Fruit fly (Drosophila melanogaster) whole organism, wandering third instar larva: ENCODE measurements around the gene CG15306.

ENCODE experiments used
- Abd-B ChIP-seq: fragments of >200 bp; optimal IDR thresholded peaks from 2 replicates; lab custom pipeline; 2017; ENCODE audit warnings: missing biosample characterization, missing genetic modification characterization
- CG32264 ChIP-seq: fragments of 200-800 bp; sonication (Bioruptor generic); optimal IDR thresholded peaks from 2 replicates; lab custom pipeline; 2016; ENCODE audit warnings: missing biosample characterization, missing genetic modification characterization
- CG9705 ChIP-seq: fragments of 200-800 bp; sonication (Bioruptor generic); optimal IDR thresholded peaks from 2 replicates; lab custom pipeline; 2018; ENCODE audit warnings: missing biosample characterization, mild to moderate bottlenecking, missing genetic modification characterization
- CrebA ChIP-seq: fragments of 200-800 bp; sonication (Bioruptor generic); optimal IDR thresholded peaks from 2 replicates; lab custom pipeline; 2016; ENCODE audit warnings: missing biosample characterization, mild to moderate bottlenecking, missing genetic modification characterization, borderline replicate concordance
- Dfd ChIP-seq: fragments of >200 bp; optimal IDR thresholded peaks from 2 replicates; lab custom pipeline; 2017; ENCODE audit warnings: missing biosample characterization, missing genetic modification characterization
- Dif ChIP-seq: fragments of 200-275, 200-300 bp; sonication (Bioruptor generic); optimal IDR thresholded peaks from 2 replicates; lab custom pipeline; 2018; ENCODE audit warnings: missing biosample characterization, missing genetic modification characterization; ENCODE audit not compliant: partially characterized antibody
- GATAd ChIP-seq: sonication (Bioruptor generic); optimal IDR thresholded peaks from 2 replicates; lab custom pipeline; 2016; ENCODE audit warnings: missing biosample characterization, missing genetic modification characterization
- Hnf4 ChIP-seq: fragments of 200-800 bp; sonication (Bioruptor generic); optimal IDR thresholded peaks from 2 replicates; lab custom pipeline; 2016; ENCODE audit warnings: missing biosample characterization, mild to moderate bottlenecking, missing genetic modification characterization
- Hr78 ChIP-seq: fragments of >200 bp; optimal IDR thresholded peaks from 2 replicates; lab custom pipeline; 2017; ENCODE audit warnings: missing biosample characterization, missing genetic modification characterization
- Hr83 ChIP-seq: fragments of 200-300 bp; sonication (Bioruptor generic); optimal IDR thresholded peaks from 2 replicates; lab custom pipeline; 2016; ENCODE audit warnings: missing biosample characterization, mild to moderate bottlenecking, missing genetic modification characterization, moderate library complexity; ENCODE audit not compliant: poor library complexity, severe bottlenecking
- Jra ChIP-seq: sonication (Bioruptor generic); optimal IDR thresholded peaks from 2 replicates; lab custom pipeline; 2016; ENCODE audit warnings: missing biosample characterization, missing genetic modification characterization
- OdsH ChIP-seq: fragments of 200-800 bp; sonication (Bioruptor generic); optimal IDR thresholded peaks from 2 replicates; lab custom pipeline; 2016; ENCODE audit warnings: missing biosample characterization, mild to moderate bottlenecking, missing genetic modification characterization
- Rel ChIP-seq, 2 experiments: fragments of 200-800 bp; sonication (Bioruptor generic) in 1 of 2; optimal IDR thresholded peaks; 2 replicates in 1 of 2; 3 replicates in 1 of 2; lab custom pipeline; 2016 to 2019; ENCODE audit warnings: mild to moderate bottlenecking in 2 of 2, missing biosample characterization in 2 of 2, missing genetic modification characterization in 2 of 2, moderate library complexity in 1 of 2
- Sp1 ChIP-seq: fragments of 200-800 bp; sonication (Bioruptor generic); optimal IDR thresholded peaks from 3 replicates; lab custom pipeline; 2019; ENCODE audit warnings: missing biosample characterization, mild to moderate bottlenecking, missing genetic modification characterization, moderate library complexity
- br ChIP-seq: fragments of 200-800 bp; sonication (Bioruptor generic); optimal IDR thresholded peaks from 2 replicates; lab custom pipeline; 2016; ENCODE audit warnings: missing biosample characterization, missing genetic modification characterization
- dl ChIP-seq, 2 experiments: fragments of 175-275, 200-275 bp in 1 of 2; fragments of 200-275 bp in 1 of 2; sonication (Bioruptor generic); optimal IDR thresholded peaks; lab custom pipeline; 2018; ENCODE audit warnings: mild to moderate bottlenecking in 2 of 2, missing biosample characterization in 2 of 2, missing genetic modification characterization in 2 of 2, moderate library complexity in 2 of 2; ENCODE audit not compliant: partially characterized antibody in 2 of 2, insufficient read depth in 1 of 2
- dmrt93B ChIP-seq: fragments of 200-800 bp; sonication (Bioruptor generic); optimal IDR thresholded peaks from 2 replicates; lab custom pipeline; 2018; ENCODE audit warnings: missing biosample characterization, mild to moderate bottlenecking, missing genetic modification characterization
- dsf ChIP-seq: sonication (Bioruptor generic); optimal IDR thresholded peaks from 2 replicates; lab custom pipeline; 2016; ENCODE audit warnings: missing biosample characterization, missing genetic modification characterization, borderline replicate concordance
- ey ChIP-seq: fragments of 200-800 bp; sonication (Bioruptor generic); optimal IDR thresholded peaks from 2 replicates; lab custom pipeline; 2016; ENCODE audit warnings: missing biosample characterization, missing genetic modification characterization
- foxo ChIP-seq, 2 experiments: fragments of 200-800 bp; sonication (Bioruptor generic); optimal IDR thresholded peaks; 2 replicates in 1 of 2; 3 replicates in 1 of 2; lab custom pipeline; 2016 to 2017; ENCODE audit warnings: missing biosample characterization in 2 of 2, missing genetic modification characterization in 2 of 2
- fru ChIP-seq: fragments of 200-800 bp; sonication (Bioruptor generic); optimal IDR thresholded peaks from 3 replicates; lab custom pipeline; 2016; ENCODE audit warnings: missing biosample characterization, mild to moderate bottlenecking, missing genetic modification characterization
- h ChIP-seq: fragments of 200-800 bp; sonication (Bioruptor generic); optimal IDR thresholded peaks from 3 replicates; lab custom pipeline; 2016; ENCODE audit warnings: missing biosample characterization, mild to moderate bottlenecking, missing genetic modification characterization
- jim ChIP-seq: fragments of 175-275, 200-325 bp; sonication (Bioruptor generic); optimal IDR thresholded peaks from 2 replicates; lab custom pipeline; 2016; ENCODE audit warnings: missing biosample characterization, mild to moderate bottlenecking, missing genetic modification characterization
- psq ChIP-seq: fragments of 200-800 bp; sonication (Bioruptor generic); optimal IDR thresholded peaks from 3 replicates; lab custom pipeline; 2017; ENCODE audit warnings: missing biosample characterization, mild to moderate bottlenecking, missing genetic modification characterization, moderate library complexity
- rgr ChIP-seq: fragments of 200-800 bp; sonication (Bioruptor generic); optimal IDR thresholded peaks from 3 replicates; lab custom pipeline; 2016; ENCODE audit warnings: missing biosample characterization, mild to moderate bottlenecking, missing genetic modification characterization
- sage ChIP-seq: fragments of 200-800 bp; sonication (Bioruptor generic); optimal IDR thresholded peaks from 2 replicates; lab custom pipeline; 2016; ENCODE audit warnings: missing biosample characterization, mild to moderate bottlenecking, missing genetic modification characterization
- sv ChIP-seq: fragments of 200-800 bp; sonication (Bioruptor generic); optimal IDR thresholded peaks from 3 replicates; lab custom pipeline; 2016; ENCODE audit warnings: missing biosample characterization, missing genetic modification characterization
- usp ChIP-seq: fragments of >200 bp; optimal IDR thresholded peaks from 2 replicates; lab custom pipeline; 2017; ENCODE audit warnings: missing biosample characterization, missing genetic modification characterization
- woc ChIP-seq: sonication (Bioruptor generic); optimal IDR thresholded peaks from 2 replicates; lab custom pipeline; 2016; ENCODE audit warnings: missing biosample characterization, mild to moderate bottlenecking, missing genetic modification characterization

The CG15306 gene

dm6 chrX:10318962-10319571 lies 12.6 kb downstream of the CG15306 start:
- TF ChIP-seq foxo (GFP tag; optimal IDR thresholded peaks at IDR 0.05; lab: Kevin White, UChicago): peak in 1 of 2 experiments; percentile 46
- peak; percentile 32 for TF ChIP-seq br (GFP tag; lab: Kevin White, UChicago)
- no peak for TF ChIP-seq CG32264 (GFP tag; lab: Kevin White, UChicago)
- TF ChIP-seq OdsH (GFP tag; lab: Kevin White, UChicago): no peak
- TF ChIP-seq h (GFP tag; lab: Kevin White, UChicago): peak; percentile 21
- no peak for TF ChIP-seq Hr83 (GFP tag; lab: Kevin White, UChicago)
- peak; percentile 27 for TF ChIP-seq rgr (GFP tag; lab: Kevin White, UChicago)
- TF ChIP-seq Rel (GFP tag; optimal IDR thresholded peaks at IDR 0.05; lab: Kevin White, UChicago): no peak
- TF ChIP-seq Rel (tag; optimal IDR thresholded peaks at IDR 0.05; lab: Kevin White, UChicago): peak; percentile 92
- TF ChIP-seq Sp1 (GFP tag; lab: Kevin White, UChicago): peak; percentile 16
- TF ChIP-seq psq (GFP tag; lab: Kevin White, UChicago): peak; percentile 8
- peak; percentile 45 for TF ChIP-seq fru (GFP tag; lab: Kevin White, UChicago)
- peak; percentile 80 for TF ChIP-seq woc
- peak; percentile 23 for TF ChIP-seq ey
- TF ChIP-seq, all 38 proteins: peak for 10

dm6 chrX:10318416-10318961 lies 13.1 kb downstream of the CG15306 start:
- TF ChIP-seq Dfd (peak; percentile 32), Jra (GFP tag; lab: Kevin White, UChicago) (no peak)

- no peak for TF ChIP-seq sv (GFP tag; lab: Kevin White, UChicago)
- TF ChIP-seq CG32264 (GFP tag; lab: Kevin White, UChicago): no peak
- TF ChIP-seq Dif: peak; percentile 50
- TF ChIP-seq fru (GFP tag; lab: Kevin White, UChicago): no peak
Observed at dm6 chrX:10308996-10309395, 22.6 kb downstream of the CG15306 start.

- TF ChIP-seq Dfd (no peak), sage (GFP tag; lab: Kevin White, UChicago) (no peak), OdsH (GFP tag; lab: Kevin White, UChicago) (no peak), rgr (GFP tag; lab: Kevin White, UChicago) (no peak), Hr78 (GFP tag; lab: Kevin White, UChicago) (no peak), psq (GFP tag; lab: Kevin White, UChicago) (no peak), dmrt93B (GFP tag; lab: Kevin White, UChicago) (no peak), woc (no peak), CrebA (GFP tag; lab: Kevin White, UChicago) (no peak), Hnf4 (no peak), Sp1 (GFP tag; lab: Kevin White, UChicago) (no peak), ey (no peak), foxo (GFP tag; optimal IDR thresholded peaks at IDR 0.05; lab: Kevin White, UChicago) (no peak), Hr83 (GFP tag; lab: Kevin White, UChicago) (no peak), fru (GFP tag; lab: Kevin White, UChicago) (no peak), br (GFP tag; lab: Kevin White, UChicago) (no peak), Jra (GFP tag; lab: Kevin White, UChicago) (no peak), h (GFP tag; lab: Kevin White, UChicago) (no peak), sv (GFP tag; lab: Kevin White, UChicago) (no peak), jim (GFP tag; lab: Kevin White, UChicago) (no peak)
- TF ChIP-seq, all 38 proteins: peak for 0
Observed at dm6 chrX:10307955-10308354, 23.7 kb downstream of the CG15306 start.

dm6 chrX:10300140-10300539 lies 31.5 kb downstream of the CG15306 start:
- no peak for TF ChIP-seq dsf
- no peak for TF ChIP-seq GATAd (GFP tag; lab: Kevin White, UChicago)
- TF ChIP-seq usp (GFP tag; lab: Kevin White, UChicago): no peak
- no peak for TF ChIP-seq CG32264 (GFP tag; lab: Kevin White, UChicago)
- TF ChIP-seq CG9705 (GFP tag; lab: Kevin White, UChicago): no peak
- no peak for TF ChIP-seq Abd-B (GFP tag; lab: Kevin White, UChicago)
- no peak for TF ChIP-seq dl (GFP tag; optimal IDR thresholded peaks at IDR 0.05; lab: Kevin White, UChicago; ENCODE audit: insufficient read depth in 1 of 2, partially characterized antibody in 2 of 2)
- no peak for TF ChIP-seq ey
- TF ChIP-seq Dfd: no peak
- TF ChIP-seq sv (GFP tag; lab: Kevin White, UChicago): no peak
- TF ChIP-seq Dif: no peak
